Fruit fly (Drosophila melanogaster) whole organism, prepupa: ENCODE measurements around the gene CG34456.

ENCODE experiments used
- CG10669 ChIP-seq: fragments of 200-800 bp; sonication (Bioruptor generic); optimal IDR thresholded peaks from 3 replicates; lab custom pipeline; 2018; ENCODE audit warnings: missing biosample characterization, mild to moderate bottlenecking, missing genetic modification characterization, moderate library complexity
- CG15336 ChIP-seq: fragments of 200-800 bp; sonication (Bioruptor generic); IDR thresholded peaks from 2 replicates; pipeline ENCODE4 v1.3.6; 2022; ENCODE audit warnings: missing biosample characterization, missing genetic modification characterization
- CG6854 ChIP-seq: fragments of 200-800 bp; sonication (Bioruptor generic); optimal IDR thresholded peaks from 2 replicates; lab custom pipeline; 2017; ENCODE audit warnings: missing biosample characterization, mild to moderate bottlenecking, missing genetic modification characterization
- Hr39 ChIP-seq: fragments of 200-800 bp; sonication (Bioruptor generic); optimal IDR thresholded peaks from 2 replicates; lab custom pipeline; 2016; ENCODE audit warnings: missing biosample characterization, missing genetic modification characterization
- Smox ChIP-seq: fragments of 200-800 bp; sonication (Bioruptor generic); optimal IDR thresholded peaks from 3 replicates; lab custom pipeline; 2016; ENCODE audit warnings: missing biosample characterization, missing genetic modification characterization
- Sox102F ChIP-seq: fragments of 200-800 bp; sonication (Bioruptor generic); optimal IDR thresholded peaks from 2 replicates; lab custom pipeline; 2016; ENCODE audit warnings: missing biosample characterization, mild to moderate bottlenecking, missing genetic modification characterization
- Sox15 ChIP-seq: fragments of 200-800 bp; sonication (Bioruptor generic); optimal IDR thresholded peaks from 3 replicates; lab custom pipeline; 2016; ENCODE audit warnings: missing biosample characterization, missing genetic modification characterization
- cyc ChIP-seq: fragments of 200-800 bp; sonication (Bioruptor generic); optimal IDR thresholded peaks from 3 replicates; lab custom pipeline; 2016; ENCODE audit warnings: missing biosample characterization, missing genetic modification characterization
- dsx ChIP-seq: fragments of 200-800 bp; optimal IDR thresholded peaks from 3 replicates; lab custom pipeline; 2019; ENCODE audit warnings: missing biosample characterization, mild to moderate bottlenecking, missing genetic modification characterization, moderate library complexity; ENCODE audit not compliant: poor library complexity, severe bottlenecking
- eg ChIP-seq: fragments of 200-800 bp; sonication (Bioruptor generic); IDR thresholded peaks from 3 replicates; pipeline ENCODE4 v1.3.6; 2022; ENCODE audit warnings: missing biosample characterization, missing genetic modification characterization
- pdm3 ChIP-seq: fragments of 200-800 bp; sonication (Bioruptor generic); optimal IDR thresholded peaks from 3 replicates; lab custom pipeline; 2016; ENCODE audit warnings: missing biosample characterization, missing genetic modification characterization
- svp ChIP-seq: fragments of 200-800 bp; sonication (Bioruptor generic); peaks from one replicate; lab custom pipeline; 2016; ENCODE audit warnings: missing biosample characterization, missing genetic modification characterization

DNA sequence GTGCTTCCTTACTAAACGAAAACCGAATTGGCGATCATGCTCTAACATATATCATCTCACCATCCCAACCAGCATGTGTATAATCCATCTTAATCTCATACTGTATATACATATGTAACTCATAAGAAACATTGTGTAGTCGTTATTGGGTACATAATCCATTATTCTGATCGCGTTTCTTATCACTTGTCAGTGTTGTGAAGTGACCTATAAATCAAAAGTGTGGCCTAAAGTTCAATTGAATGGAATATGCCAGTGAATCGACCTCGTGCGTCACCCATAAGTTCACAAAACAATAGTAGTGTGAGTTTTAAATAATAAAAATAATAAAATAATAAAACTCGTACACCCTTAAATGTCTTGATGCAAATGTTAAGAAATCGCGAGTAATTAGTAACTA, 16.8 kb upstream of the CG34456 start:
- TF ChIP-seq svp (peak; percentile 69), CG6854 (GFP tag; lab: Kevin White, UChicago) (no peak), eg (GFP tag; lab: Robert Waterston, UW) (no peak), Sox102F (GFP tag; lab: Kevin White, UChicago) (no peak), CG10669 (GFP tag; lab: Kevin White, UChicago) (no peak), Sox15 (GFP tag; lab: Kevin White, UChicago) (no peak), pdm3 (GFP tag; lab: Kevin White, UChicago) (no peak), Hr39 (no peak), cyc (GFP tag; lab: Kevin White, UChicago) (no peak), Smox (GFP tag; lab: Kevin White, UChicago) (no peak), dsx (GFP tag; lab: Kevin White, UChicago) (no peak), CG15336 (no peak)
